Fruit fly (Drosophila melanogaster) whole organism, embryonic: ENCODE data around the gene SelT.

Experiments
- Adf1 ChIP-seq: fragments of 200-800 bp; sonication (Bioruptor generic); IDR thresholded peaks from 2 replicates; pipeline ENCODE4 v1.3.6; 2022; ENCODE audit warnings: missing biosample characterization, missing genetic modification characterization
- BEAF-32 ChIP-seq: fragments of 200-800 bp; sonication (Bioruptor generic); optimal IDR thresholded peaks from 3 replicates; lab custom pipeline; 2017; ENCODE audit warnings: missing biosample characterization, missing genetic modification characterization, mild to moderate bottlenecking, moderate library complexity, missing genetic modification reagents
- CG10209 ChIP-seq: fragments of 200-800 bp; sonication (Bioruptor generic); optimal IDR thresholded peaks from 3 replicates; lab custom pipeline; 2017; ENCODE audit warnings: missing biosample characterization, mild to moderate bottlenecking, missing genetic modification characterization, missing genetic modification reagents
- CG11456 ChIP-seq: fragments of 200-800 bp; sonication (Bioruptor generic); IDR thresholded peaks from 3 replicates; pipeline ENCODE4 v1.3.6; 2022; ENCODE audit warnings: missing biosample characterization, missing genetic modification characterization
- CG12769 ChIP-seq: fragments of 200-800 bp; sonication (Bioruptor generic); optimal IDR thresholded peaks from 2 replicates; lab custom pipeline; 2019; ENCODE audit warnings: missing biosample characterization, mild to moderate bottlenecking, missing genetic modification characterization, moderate library complexity
- CG13775 ChIP-seq: fragments of 200-800 bp; sonication (Bioruptor generic); optimal IDR thresholded peaks from 3 replicates; lab custom pipeline; 2017; ENCODE audit warnings: missing biosample characterization, mild to moderate bottlenecking, missing genetic modification characterization
- CG14441 ChIP-seq: fragments of 200-800 bp; sonication (Bioruptor generic); IDR thresholded peaks from 2 replicates; pipeline ENCODE4 v1.3.6; 2022; ENCODE audit warnings: missing biosample characterization, missing genetic modification characterization
- CG14667 ChIP-seq: fragments of 200-800 bp; sonication (Bioruptor generic); IDR thresholded peaks from 2 replicates; pipeline ENCODE4 v1.3.6; 2022; ENCODE audit warnings: missing biosample characterization, missing genetic modification characterization
- CG14965 ChIP-seq: fragments of 200-800 bp; sonication (Bioruptor generic); optimal IDR thresholded peaks from 2 replicates; lab custom pipeline; 2016; ENCODE audit warnings: missing biosample characterization, missing genetic modification characterization, borderline replicate concordance
- CG15011 ChIP-seq: fragments of 200-800 bp; sonication (Bioruptor generic); optimal IDR thresholded peaks from 3 replicates; lab custom pipeline; 2018; ENCODE audit warnings: missing biosample characterization, mild to moderate bottlenecking, missing genetic modification characterization
- CG1529 ChIP-seq: fragments of 200-800 bp; sonication (Bioruptor generic); optimal IDR thresholded peaks from 3 replicates; lab custom pipeline; 2018; ENCODE audit warnings: missing biosample characterization, missing genetic modification characterization
- CG17361 ChIP-seq: fragments of 200-800 bp; sonication (Bioruptor generic); IDR thresholded peaks from 3 replicates; pipeline ENCODE4 v1.3.6; 2022; ENCODE audit warnings: missing biosample characterization, missing genetic modification characterization
- CG17802 ChIP-seq: fragments of 200-800 bp; sonication (Bioruptor generic); optimal IDR thresholded peaks from 2 replicates; lab custom pipeline; 2018; ENCODE audit warnings: missing biosample characterization, mild to moderate bottlenecking, missing genetic modification characterization, moderate library complexity
- CG18764 ChIP-seq: fragments of 200-800 bp; sonication (Bioruptor generic); optimal IDR thresholded peaks from 3 replicates; lab custom pipeline; 2016; ENCODE audit warnings: missing biosample characterization, missing genetic modification characterization
- CG4282 ChIP-seq: fragments of 200-800 bp; sonication (Bioruptor generic); optimal IDR thresholded peaks from 2 replicates; lab custom pipeline; 2016; ENCODE audit warnings: missing biosample characterization, missing genetic modification characterization
- CG4360 ChIP-seq: fragments of 200-800 bp; sonication (Bioruptor generic); IDR thresholded peaks from 2 replicates; pipeline ENCODE4 v1.3.6; 2022; ENCODE audit warnings: missing biosample characterization, missing genetic modification characterization
- CG5245 ChIP-seq: fragments of 200-800 bp; sonication (Bioruptor generic); optimal IDR thresholded peaks from 3 replicates; lab custom pipeline; 2016; ENCODE audit warnings: missing biosample characterization, missing genetic modification characterization
- CG7556 ChIP-seq: fragments of 200-800 bp; sonication (Bioruptor generic); optimal IDR thresholded peaks from 2 replicates; lab custom pipeline; 2017; ENCODE audit warnings: missing biosample characterization, mild to moderate bottlenecking, missing genetic modification characterization
- CkIIα-i1 ChIP-seq: fragments of 200-800 bp; sonication (Bioruptor generic); IDR thresholded peaks from 2 replicates; pipeline ENCODE4 v1.3.6; 2022; ENCODE audit warnings: missing biosample characterization, missing genetic modification characterization
- Doc3 ChIP-seq: fragments of 200-800 bp; sonication (Bioruptor generic); IDR thresholded peaks from 3 replicates; pipeline ENCODE4 v1.3.6; 2022; ENCODE audit warnings: missing biosample characterization, missing genetic modification characterization; ENCODE audit not compliant: partially characterized antibody
- E2f1 ChIP-seq: fragments of 200-800 bp; sonication (Bioruptor generic); IDR thresholded peaks from 2 replicates; pipeline ENCODE4 v1.3.6; 2022; ENCODE audit warnings: missing biosample characterization, missing genetic modification characterization
- Elba2 ChIP-seq: fragments of 200-800 bp; sonication (Bioruptor generic); optimal IDR thresholded peaks from 3 replicates; lab custom pipeline; 2016; ENCODE audit warnings: missing biosample characterization, missing genetic modification characterization
- Fer3 ChIP-seq: fragments of 200-800 bp; sonication (Bioruptor generic); optimal IDR thresholded peaks from 2 replicates; lab custom pipeline; 2018; ENCODE audit warnings: missing biosample characterization, mild to moderate bottlenecking, missing genetic modification characterization, moderate library complexity
- MTF-1 ChIP-seq: fragments of 200-800 bp; sonication (Bioruptor generic); optimal IDR thresholded peaks from 2 replicates; lab custom pipeline; 2018; ENCODE audit warnings: missing biosample characterization, mild to moderate bottlenecking, missing genetic modification characterization, borderline replicate concordance
- Max ChIP-seq: fragments of 200-800 bp; sonication (Bioruptor generic); optimal IDR thresholded peaks from 2 replicates; lab custom pipeline; 2016; ENCODE audit warnings: missing biosample characterization, mild to moderate bottlenecking, missing genetic modification characterization
- Med ChIP-seq: fragments of 200-800 bp; sonication (Bioruptor generic); peaks from one replicate; lab custom pipeline; 2016; ENCODE audit warnings: missing biosample characterization, missing genetic modification characterization, mild to moderate bottlenecking, inconsistent platforms, moderate library complexity
- Neu2 ChIP-seq: fragments of 200-800 bp; sonication (Bioruptor generic); optimal IDR thresholded peaks from 3 replicates; lab custom pipeline; 2016; ENCODE audit warnings: missing biosample characterization, missing genetic modification characterization, borderline replicate concordance
- Nf-YB ChIP-seq: fragments of 200-800 bp; sonication (Bioruptor generic); optimal IDR thresholded peaks from 3 replicates; lab custom pipeline; 2019; ENCODE audit warnings: missing biosample characterization, mild to moderate bottlenecking, missing genetic modification characterization, moderate library complexity
- Sox102F ChIP-seq: fragments of 200-800 bp; sonication (Bioruptor generic); optimal IDR thresholded peaks from 2 replicates; lab custom pipeline; 2018; ENCODE audit warnings: missing biosample characterization, mild to moderate bottlenecking, missing genetic modification characterization, moderate library complexity
- Sry-β ChIP-seq: fragments of 200-800 bp; sonication (Bioruptor generic); optimal IDR thresholded peaks from 2 replicates; lab custom pipeline; 2018; ENCODE audit warnings: missing biosample characterization, mild to moderate bottlenecking, missing genetic modification characterization, moderate library complexity
- Taf1 ChIP-seq: fragments of 200-800 bp; sonication (Bioruptor generic); IDR thresholded peaks from 2 replicates; pipeline ENCODE4 v1.3.6; 2022; ENCODE audit warnings: missing biosample characterization, missing genetic modification characterization
- Trl ChIP-seq, 3 experiments: fragments of >200 bp in 2 of 3; fragments of 200-800 bp in 1 of 3; sonication (Bioruptor generic) in 1 of 3; optimal IDR thresholded peaks; 2 replicates in 1 of 3; 3 replicates in 2 of 3; lab custom pipeline; 2016 to 2017; ENCODE audit warnings: missing biosample characterization in 1 of 3, missing genetic modification characterization in 1 of 3
- Xrp1 ChIP-seq: fragments of 200-800 bp; sonication (Bioruptor generic); IDR thresholded peaks from 2 replicates; pipeline ENCODE4 v1.3.6; 2022; ENCODE audit warnings: missing biosample characterization, missing genetic modification characterization
- ase ChIP-seq: fragments of 200-800 bp; sonication (Bioruptor generic); IDR thresholded peaks from 3 replicates; pipeline ENCODE4 v1.3.6; 2022; ENCODE audit warnings: missing biosample characterization, missing genetic modification characterization
- bcd ChIP-seq: fragments of 200-800 bp; sonication (Bioruptor generic); optimal IDR thresholded peaks from 2 replicates; lab custom pipeline; 2017; ENCODE audit warnings: missing biosample characterization, mild to moderate bottlenecking, missing genetic modification characterization
- dmrt11E ChIP-seq: fragments of 200-800 bp; sonication (Bioruptor generic); optimal IDR thresholded peaks from 3 replicates; lab custom pipeline; 2018; ENCODE audit warnings: missing biosample characterization, mild to moderate bottlenecking, missing genetic modification characterization, moderate library complexity
- grau ChIP-seq: fragments of 200-800 bp; optimal IDR thresholded peaks from 3 replicates; lab custom pipeline; 2019; ENCODE audit warnings: missing biosample characterization, mild to moderate bottlenecking, missing genetic modification characterization, moderate library complexity
- gt ChIP-seq: fragments of 200-800 bp; sonication (Bioruptor generic); IDR thresholded peaks from 2 replicates; pipeline ENCODE4 v1.3.6; 2022; ENCODE audit warnings: missing biosample characterization, missing genetic modification characterization
- h ChIP-seq: fragments of >200 bp; optimal IDR thresholded peaks from 2 replicates; lab custom pipeline; 2017
- hbn ChIP-seq: fragments of 200-800 bp; sonication (Bioruptor generic); IDR thresholded peaks from 2 replicates; pipeline ENCODE4 v1.3.6; 2022; ENCODE audit warnings: missing biosample characterization, missing genetic modification characterization; ENCODE audit not compliant: partially characterized antibody
- insv ChIP-seq, 2 experiments: fragments of 200-800 bp; sonication (Bioruptor generic); optimal IDR thresholded peaks; 3 replicates each; lab custom pipeline; 2016 to 2018; ENCODE audit warnings: missing biosample characterization in 2 of 2, missing genetic modification characterization in 2 of 2
- pan ChIP-seq, 4 experiments: fragments of >200 bp in 3 of 4; fragments of 200-800 bp in 1 of 4; sonication (Bioruptor generic) in 1 of 4; optimal IDR thresholded peaks in 3 of 4; IDR thresholded peaks in 1 of 4; 2 replicates each; pipeline versions ENCODE4 v1.3.6 to Lab custom; 2017 to 2022; ENCODE audit warnings: missing biosample characterization in 2 of 4, missing genetic modification characterization in 2 of 4, mixed read lengths in 1 of 4
- rib ChIP-seq: fragments of 200-800 bp; sonication (Bioruptor generic); IDR thresholded peaks from 2 replicates; pipeline ENCODE4 v1.3.6; 2022; ENCODE audit warnings: missing biosample characterization, missing genetic modification characterization
- sd ChIP-seq: fragments of 200-800 bp; sonication (Bioruptor generic); optimal IDR thresholded peaks from 3 replicates; lab custom pipeline; 2018; ENCODE audit warnings: missing biosample characterization, mild to moderate bottlenecking, missing genetic modification characterization, moderate library complexity
- sna ChIP-seq: fragments of 200-800 bp; sonication (Bioruptor generic); IDR thresholded peaks from 2 replicates; pipeline ENCODE4 v1.3.6; 2022; ENCODE audit warnings: missing biosample characterization, missing genetic modification characterization; ENCODE audit not compliant: partially characterized antibody
- tap ChIP-seq: fragments of 200-800 bp; optimal IDR thresholded peaks from 3 replicates; lab custom pipeline; 2019; ENCODE audit warnings: missing biosample characterization, mild to moderate bottlenecking, missing genetic modification characterization, moderate library complexity
- tin ChIP-seq: fragments of 200-800 bp; sonication (Bioruptor generic); optimal IDR thresholded peaks from 3 replicates; lab custom pipeline; 2016; ENCODE audit warnings: missing biosample characterization, missing genetic modification characterization
- toy ChIP-seq: fragments of 200-800 bp; sonication (Bioruptor generic); IDR thresholded peaks from 2 replicates; pipeline ENCODE4 v1.3.6; 2022; ENCODE audit warnings: missing biosample characterization, missing genetic modification characterization
- trem ChIP-seq: fragments of 200-800 bp; optimal IDR thresholded peaks from 3 replicates; lab custom pipeline; 2019; ENCODE audit warnings: missing biosample characterization, mild to moderate bottlenecking, missing genetic modification characterization, moderate library complexity

Gene SelT

dm6 chr2L:5010784-5011260 is at the start of gene SelT, which contains the start of the genes CG31917 and Tfb5 (continued):
- TF ChIP-seq CG17802 (tag; lab: Kevin White, UChicago) (peak; percentile 36), CG15011 (no peak), Elba2 (GFP tag; lab: Kevin White, UChicago) (no peak), sna (GFP tag; lab: Robert Waterston, UW) (peak; percentile 70), bcd (peak; percentile 32), grau (tag; lab: Kevin White, UChicago) (peak; percentile 69), CG14965 (GFP tag; lab: Kevin White, UChicago) (no peak), CG14441 (GFP tag; lab: Robert Waterston, UW) (no peak), CkIIα-i1 (GFP tag; lab: Robert Waterston, UW) (no peak), pan (optimal IDR thresholded peaks at IDR 0.05; lab: Kevin White, UChicago) (no peak), pan (GFP tag; optimal IDR thresholded peaks at IDR 0.05 in 1 of 2, IDR thresholded peaks at IDR 0.05 in 1 of 2) (no peak), CG7556 (GFP tag; lab: Kevin White, UChicago) (peak; percentile 47), Med (GFP tag; lab: Kevin White, UChicago) (peak; percentile 92), Doc3 (GFP tag; lab: Robert Waterston, UW) (peak; percentile 83), CG18764 (GFP tag; lab: Kevin White, UChicago) (no peak), Neu2 (no peak), Taf1 (0 out of 2 replicates have a peak, but pooled peaks have one; percentile 21), CG4282 (GFP tag; lab: Kevin White, UChicago) (no peak), CG10209 (GFP tag; lab: Kevin White, UChicago) (peak; percentile 41), trem (tag; lab: Kevin White, UChicago) (peak; percentile 63), E2f1 (GFP tag; lab: Robert Waterston, UW) (no peak), CG14667 (0 out of 2 replicates have a peak, but pooled peaks have one; percentile 12), ase (GFP tag; lab: Robert Waterston, UW) (no peak), tin (GFP tag; lab: Kevin White, UChicago) (peak; percentile 51), CG5245 (GFP tag; lab: Kevin White, UChicago) (no peak), toy (GFP tag; lab: Robert Waterston, UW) (no peak), Nf-YB (GFP tag; lab: Kevin White, UChicago) (no peak), Trl (optimal IDR thresholded peaks at IDR 0.05; lab: Kevin White, UChicago) (no peak), Trl (GFP tag; optimal IDR thresholded peaks at IDR 0.05; lab: Kevin White, UChicago) (no peak), insv (GFP tag; optimal IDR thresholded peaks at IDR 0.05; lab: Kevin White, UChicago) (peak in 1 of 2 experiments; percentile 44), Max (GFP tag; lab: Kevin White, UChicago) (peak; percentile 59), dmrt11E (peak; percentile 52), CG1529 (GFP tag; lab: Kevin White, UChicago) (no peak), Sry-β (GFP tag; lab: Kevin White, UChicago) (peak; percentile 96), Fer3 (peak; percentile 18), sd (tag; lab: Kevin White, UChicago) (peak; percentile 91), CG11456 (GFP tag; lab: Robert Waterston, UW) (no peak), gt (GFP tag; lab: Robert Waterston, UW) (no peak), CG12769 (tag; lab: Kevin White, UChicago) (no peak), tap (tag; lab: Kevin White, UChicago) (no peak), rib (GFP tag; lab: Robert Waterston, UW) (no peak), hbn (GFP tag; lab: Robert Waterston, UW) (peak; percentile 65), MTF-1 (GFP tag; lab: Kevin White, UChicago) (no peak), CG13775 (GFP tag; lab: Kevin White, UChicago) (peak; percentile 70), Adf1 (GFP tag; lab: Robert Waterston, UW) (0 out of 2 replicates have a peak, but pooled peaks have one; percentile 31), CG4360 (no peak), Sox102F (GFP tag; lab: Kevin White, UChicago) (peak; percentile 51), h (lab: Kevin White, UChicago) (no peak), Xrp1 (GFP tag; lab: Robert Waterston, UW) (peak; percentile 43; the same call in 1 of the 2 replicates), BEAF-32 (GFP tag; lab: Kevin White, UChicago) (peak; percentile 89), CG17361 (GFP tag; lab: Robert Waterston, UW) (no peak; the same call in 1 of the 3 replicates)
